Worm (Caenorhabditis elegans) whole organism, midembryonic: ENCODE results near the gene deg-1.

Experiments
- T22C8.4 ChIP-seq: fragments of 200-800 bp; sonication (Bioruptor generic); IDR thresholded peaks from 2 replicates; pipeline ENCODE4 v1.3.6; 2022; ENCODE audit warnings: missing genetic modification characterization, missing compliant biosample characterization
- cog-1 ChIP-seq: sonication (generic microtip); optimal IDR thresholded peaks from 2 replicates; lab custom pipeline; 2016; ENCODE audit warnings: missing genetic modification characterization, missing compliant biosample characterization
- flt-1 ChIP-seq: fragments of 200-800 bp; sonication (Bioruptor generic); IDR thresholded peaks from 2 replicates; pipeline ENCODE4 v1.3.6; 2022; ENCODE audit warnings: missing genetic modification characterization, missing compliant biosample characterization
- klf-2 ChIP-seq: fragments of 200-800 bp; sonication (Bioruptor generic); conservative IDR thresholded peaks from 2 replicates; pipeline ENCODE4 v1.3.6; 2022; ENCODE audit warnings: missing genetic modification reagents, missing genetic modification characterization, missing compliant biosample characterization
- med-1 ChIP-seq: sonication (generic microtip); optimal IDR thresholded peaks from 2 replicates; lab custom pipeline; 2017; ENCODE audit warnings: missing genetic modification characterization, mild to moderate bottlenecking, missing compliant biosample characterization, antibody characterized with exemption, missing genetic modification reagents; ENCODE audit not compliant: insufficient read depth
- ref-1 ChIP-seq: fragments of 200-800 bp; sonication (Bioruptor generic); conservative IDR thresholded peaks from 2 replicates; pipeline ENCODE4 v1.3.6; 2022; ENCODE audit warnings: missing genetic modification reagents, missing genetic modification characterization, missing compliant biosample characterization
- tab-1 ChIP-seq: fragments of 200-800 bp; sonication (Bioruptor generic); IDR thresholded peaks from 2 replicates; pipeline ENCODE4 v1.3.6; 2022; ENCODE audit warnings: missing genetic modification characterization, missing compliant biosample characterization
- ztf-23 ChIP-seq: fragments of 200-800 bp; sonication (Bioruptor generic); IDR thresholded peaks from 2 replicates; pipeline ENCODE4 v1.3.6; 2022; ENCODE audit warnings: missing genetic modification reagents, missing genetic modification characterization, missing compliant biosample characterization
- ztf-29 ChIP-seq: fragments of 200-800 bp; sonication (Bioruptor generic); IDR thresholded peaks from 2 replicates; pipeline ENCODE4 v1.3.6; 2022; ENCODE audit warnings: missing genetic modification reagents, missing genetic modification characterization, missing compliant biosample characterization

The deg-1 gene

DNA sequence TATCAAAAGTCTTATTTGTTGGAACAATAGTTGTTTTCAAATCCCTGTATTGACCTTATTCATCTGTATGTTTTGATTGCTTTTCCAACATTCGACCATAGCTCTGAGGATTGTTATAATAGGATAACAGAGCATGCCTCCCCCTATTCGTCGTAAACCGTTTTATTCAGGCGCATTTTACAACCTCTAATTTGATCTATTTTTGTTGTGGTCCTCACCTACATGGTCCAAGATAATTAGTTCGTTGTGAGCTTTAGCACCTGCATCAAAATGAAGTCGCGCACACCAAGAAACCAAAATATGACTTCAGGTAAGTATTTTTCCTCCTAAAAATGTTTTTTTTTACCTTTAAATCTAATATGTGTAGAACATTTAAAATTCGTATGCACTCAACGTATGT lies at the start of gene deg-1:
Gene deg-1, plus strand, starts transcription at position 301 of the 400 bp plus-strand sequence.
- TF ChIP-seq ref-1 (GFP tag; lab: Robert Waterston, UW) (no peak), cog-1 (tag; lab: Kevin White, UChicago) (no peak), med-1 (GFP tag; lab: Kevin White, UChicago) (no peak), T22C8.4 (GFP tag; lab: Robert Waterston, UW) (no peak), ztf-29 (GFP tag; lab: Robert Waterston, UW) (no peak), flt-1 (GFP tag; lab: Robert Waterston, UW) (no peak), klf-2 (no peak), tab-1 (GFP tag; lab: Robert Waterston, UW) (no peak), ztf-23 (GFP tag; lab: Robert Waterston, UW) (no peak)

DNA sequence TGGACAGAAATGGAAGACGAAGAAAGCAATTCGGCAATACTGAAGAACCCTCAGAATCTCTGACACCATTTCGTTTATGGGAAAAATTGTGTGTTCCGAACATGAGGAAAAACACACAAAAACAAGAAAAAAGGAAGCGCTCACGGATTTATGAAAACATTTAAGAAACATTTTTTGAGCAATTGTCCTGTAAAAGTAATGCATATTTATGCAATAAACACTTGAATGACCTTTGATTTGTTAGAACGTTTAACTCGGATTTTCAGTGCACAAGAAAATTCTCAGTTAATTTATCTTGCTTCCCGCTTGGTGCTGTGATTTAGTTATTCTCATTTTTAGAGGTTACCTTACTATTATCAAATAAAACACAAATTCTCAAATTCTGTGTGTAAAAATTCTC lies 49.0 kb upstream of the deg-1 start:
- no peak for TF ChIP-seq cog-1 (tag; lab: Kevin White, UChicago)
- no peak for TF ChIP-seq med-1 (GFP tag; lab: Kevin White, UChicago)
- TF ChIP-seq ref-1 (GFP tag; lab: Robert Waterston, UW) = no peak
- TF ChIP-seq ztf-23 (GFP tag; lab: Robert Waterston, UW) = no peak
- no peak for TF ChIP-seq T22C8.4 (GFP tag; lab: Robert Waterston, UW)
- no peak for TF ChIP-seq klf-2
- TF ChIP-seq flt-1 (GFP tag; lab: Robert Waterston, UW) = no peak
- TF ChIP-seq ztf-29 (GFP tag; lab: Robert Waterston, UW) = no peak
- TF ChIP-seq tab-1 (GFP tag; lab: Robert Waterston, UW) = no peak

DNA sequence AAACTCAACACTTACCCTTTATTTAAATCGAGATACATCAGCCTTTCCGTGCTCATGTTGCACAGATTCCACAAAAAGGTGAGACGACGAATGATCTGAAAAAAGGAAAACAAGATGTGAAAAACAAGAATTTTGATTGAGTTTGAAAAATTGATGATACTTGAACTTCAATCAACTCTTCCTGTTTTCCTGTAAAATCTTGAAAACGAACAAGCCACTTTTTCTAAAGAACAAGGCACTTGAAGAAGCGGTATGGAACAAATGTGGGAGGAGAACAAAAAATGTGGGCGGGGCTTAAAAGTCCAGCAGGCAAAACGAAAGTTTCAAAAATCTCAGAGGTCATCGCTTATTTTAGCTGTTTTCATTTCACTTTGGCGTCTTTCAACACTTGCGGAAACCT lies 45.8 kb upstream of the deg-1 start, which contains the start of gene kvs-1:
Gene kvs-1, minus strand, starts transcription at position 101 of the 400 bp plus-strand sequence.
- no peak for TF ChIP-seq ref-1 (GFP tag; lab: Robert Waterston, UW)
- TF ChIP-seq T22C8.4 (GFP tag; lab: Robert Waterston, UW) = no peak

DNA sequence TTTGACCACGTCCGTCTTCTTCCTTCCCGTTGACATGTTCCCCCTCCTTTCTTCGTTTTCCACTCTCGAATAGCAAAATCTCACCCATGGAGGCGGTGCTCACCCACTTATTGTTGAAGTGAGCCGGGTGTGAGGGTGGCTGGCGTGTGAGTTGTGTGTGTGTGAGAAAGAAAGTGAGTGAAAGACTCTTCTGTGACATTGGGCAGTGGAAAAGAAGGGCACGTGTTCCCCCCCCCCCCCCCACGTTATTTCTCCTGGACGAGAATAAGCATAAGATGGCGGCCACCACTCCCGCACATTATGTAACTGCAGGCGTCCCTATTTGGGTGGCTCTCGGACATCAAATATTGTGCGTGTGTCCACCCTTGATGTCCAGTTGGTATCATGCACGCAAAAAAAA lies 42.7 kb upstream of the deg-1 start:
- TF ChIP-seq flt-1 (GFP tag; lab: Robert Waterston, UW) (peak; percentile 57; the same call in 1 of the 2 replicates), ztf-23 (GFP tag; lab: Robert Waterston, UW) (0 out of 2 replicates have a peak, but pooled peaks have one; percentile 14), tab-1 (GFP tag; lab: Robert Waterston, UW) (no peak; the same call in 1 of the 2 replicates), med-1 (GFP tag; lab: Kevin White, UChicago) (no peak)

DNA sequence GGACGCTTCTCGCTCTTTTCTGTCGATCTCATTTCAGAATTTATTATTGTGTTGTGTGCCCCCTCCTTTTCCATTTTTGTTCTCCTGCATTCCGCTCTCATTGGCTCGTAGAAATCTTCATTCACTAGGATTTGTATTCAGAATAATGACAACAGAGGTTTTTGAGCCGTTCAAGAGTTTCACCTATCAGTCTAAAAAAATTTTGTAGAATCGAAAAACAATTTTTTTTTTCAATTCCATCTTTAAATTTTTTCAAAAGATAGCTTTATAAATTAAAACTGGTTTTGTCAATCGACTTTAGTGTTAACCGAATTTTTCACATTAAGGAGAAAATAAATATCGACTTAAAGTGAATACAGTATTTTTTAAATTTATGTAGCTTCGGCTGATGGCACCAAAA lies 42.2 kb upstream of the deg-1 start, which contains the start of gene K09F5.4:
Gene K09F5.4, minus strand, starts transcription at position 101 of the 400 bp plus-strand sequence.
- TF ChIP-seq ztf-23 (GFP tag; lab: Robert Waterston, UW) (no peak), flt-1 (GFP tag; lab: Robert Waterston, UW) (no peak), ref-1 (GFP tag; lab: Robert Waterston, UW) (no peak), tab-1 (GFP tag; lab: Robert Waterston, UW) (no peak), T22C8.4 (GFP tag; lab: Robert Waterston, UW) (no peak), ztf-29 (GFP tag; lab: Robert Waterston, UW) (no peak), klf-2 (no peak), med-1 (GFP tag; lab: Kevin White, UChicago) (no peak), cog-1 (tag; lab: Kevin White, UChicago) (no peak)

DNA sequence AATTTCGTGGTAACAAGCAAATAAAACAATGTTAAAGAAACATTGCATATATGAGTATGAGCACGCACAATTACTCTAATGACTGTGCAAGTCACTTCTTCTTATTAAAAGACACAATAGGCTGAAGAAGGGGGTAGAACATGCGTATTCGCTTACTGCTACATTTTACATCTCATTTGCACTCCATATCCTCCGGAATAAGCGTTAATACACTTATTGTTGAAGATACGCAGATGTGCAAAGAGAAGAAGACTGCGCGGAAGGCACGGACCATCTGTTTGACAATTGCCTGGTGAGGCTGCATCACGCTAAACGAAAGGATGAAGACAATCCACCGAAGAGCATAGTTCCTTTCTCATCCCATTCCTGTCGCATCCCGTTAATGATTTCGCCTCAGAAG lies 40.0 kb upstream of the deg-1 start:
- TF ChIP-seq ztf-23 (GFP tag; lab: Robert Waterston, UW) = no peak
- TF ChIP-seq flt-1 (GFP tag; lab: Robert Waterston, UW) = peak; percentile 46; the same call in 1 of the 2 replicates
- peak; percentile 30 for TF ChIP-seq cog-1 (tag; lab: Kevin White, UChicago)

DNA sequence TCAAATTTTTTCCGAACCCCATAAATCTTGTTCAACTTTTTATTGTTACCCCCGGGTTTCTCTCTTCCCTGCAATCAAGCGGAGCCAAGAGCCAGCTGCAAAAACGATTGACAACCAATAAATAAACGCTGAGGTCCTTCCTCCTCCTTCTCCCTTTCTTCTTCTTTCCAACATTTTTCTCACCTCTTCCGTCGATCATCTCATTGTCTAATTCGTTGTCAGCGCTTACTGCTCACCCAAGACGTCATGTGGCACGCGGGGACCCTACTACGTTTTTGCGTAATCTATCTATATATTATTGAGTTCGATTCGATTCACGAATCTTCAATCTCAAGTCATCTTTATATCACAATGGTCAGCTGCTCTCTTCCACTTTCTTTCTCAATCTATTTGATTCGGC lies 37.4 kb upstream of the deg-1 start:
- no peak for TF ChIP-seq med-1 (GFP tag; lab: Kevin White, UChicago)
- no peak for TF ChIP-seq ref-1 (GFP tag; lab: Robert Waterston, UW)
- TF ChIP-seq ztf-23 (GFP tag; lab: Robert Waterston, UW) = no peak
- TF ChIP-seq ztf-29 (GFP tag; lab: Robert Waterston, UW) = no peak

DNA sequence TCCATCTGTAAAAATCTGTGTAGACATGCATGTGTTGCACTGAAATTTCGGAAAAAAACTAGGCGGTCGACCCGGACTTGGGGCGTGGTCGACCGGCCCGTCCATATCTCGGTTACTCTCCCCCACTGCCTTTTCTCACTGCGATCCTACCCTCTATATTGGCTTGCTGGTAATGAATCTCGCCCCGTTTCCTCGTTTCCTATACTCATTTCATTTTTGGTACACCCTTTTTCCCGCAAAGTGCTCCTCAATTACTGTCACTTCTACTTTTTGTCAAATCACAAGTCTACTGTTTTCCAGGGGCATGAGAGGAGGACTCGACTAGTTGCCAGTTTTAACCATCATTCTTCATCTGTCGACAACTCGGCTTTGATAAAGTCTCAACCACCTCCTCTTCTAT lies 33.9 kb upstream of the deg-1 start, which contains the start of gene K09F5.6:
Gene K09F5.6, plus strand, starts transcription at position 301 of the 400 bp plus-strand sequence.
- TF ChIP-seq flt-1 (GFP tag; lab: Robert Waterston, UW) (no peak), med-1 (GFP tag; lab: Kevin White, UChicago) (no peak)

DNA sequence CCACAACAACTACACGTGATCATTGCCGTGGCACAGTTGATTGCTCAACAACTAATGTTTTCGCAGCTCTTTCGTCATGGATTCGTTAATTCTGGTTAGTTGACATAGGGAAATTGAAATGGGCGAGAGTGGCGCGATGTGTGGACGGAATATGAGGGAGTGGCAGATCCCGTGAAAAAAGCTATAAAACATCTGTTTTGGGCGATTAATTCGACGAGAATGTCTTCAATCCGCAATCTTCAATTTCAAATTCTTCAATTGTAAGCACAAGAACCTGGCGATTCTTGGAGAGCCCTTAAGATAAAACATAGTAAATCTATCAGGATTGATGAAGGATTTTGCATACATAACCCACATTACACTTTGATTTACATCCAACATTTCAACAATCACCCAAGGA lies 32.3 kb upstream of the deg-1 start:
- TF ChIP-seq klf-2 = no peak
- TF ChIP-seq med-1 (GFP tag; lab: Kevin White, UChicago) = no peak
- TF ChIP-seq tab-1 (GFP tag; lab: Robert Waterston, UW) = no peak

DNA sequence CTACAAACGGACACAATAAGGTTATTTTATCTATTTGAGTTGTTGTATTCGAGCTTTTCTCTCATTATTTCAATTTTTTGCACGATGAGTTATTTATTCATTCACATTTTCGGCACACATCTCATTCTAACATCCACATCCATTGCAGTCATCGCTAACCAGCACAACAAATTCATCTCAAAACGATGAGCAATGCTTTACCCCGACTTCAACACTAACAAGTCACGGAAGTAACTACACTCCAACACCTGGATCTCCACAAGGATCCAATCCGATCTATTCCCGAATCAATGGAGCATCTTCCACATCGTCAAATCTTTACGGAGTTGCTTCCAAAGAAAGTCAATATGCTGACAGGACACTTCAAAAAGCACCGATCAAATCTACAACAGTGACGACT lies 28.8 kb upstream of the deg-1 start:
- no peak for TF ChIP-seq T22C8.4 (GFP tag; lab: Robert Waterston, UW)
- no peak for TF ChIP-seq ztf-29 (GFP tag; lab: Robert Waterston, UW)
- TF ChIP-seq ref-1 (GFP tag; lab: Robert Waterston, UW) = no peak
- TF ChIP-seq klf-2 = no peak
- TF ChIP-seq ztf-23 (GFP tag; lab: Robert Waterston, UW) = no peak
- no peak for TF ChIP-seq flt-1 (GFP tag; lab: Robert Waterston, UW)
- TF ChIP-seq tab-1 (GFP tag; lab: Robert Waterston, UW) = no peak
- no peak for TF ChIP-seq cog-1 (tag; lab: Kevin White, UChicago)
- TF ChIP-seq med-1 (GFP tag; lab: Kevin White, UChicago) = no peak
